Worm (Caenorhabditis elegans) whole organism, L1 larva: ENCODE results near the gene K04C2.2.

Experiments used
- C04F5.9 ChIP-seq: sonication (generic microtip); optimal IDR thresholded peaks from 2 replicates; lab custom pipeline; 2016; ENCODE audit warnings: missing genetic modification characterization, missing compliant biosample characterization
- C16A3.4 ChIP-seq: fragments of 150-350 bp; optimal IDR thresholded peaks from 2 replicates; lab custom pipeline; 2014; ENCODE audit warnings: missing biosample characterization, missing genetic modification characterization
- alr-1 ChIP-seq: fragments of 200-800 bp; sonication (Bioruptor generic); optimal IDR thresholded peaks from 2 replicates; lab custom pipeline; 2018; ENCODE audit warnings: borderline replicate concordance, mild to moderate bottlenecking, missing genetic modification characterization, missing compliant biosample characterization
- ceh-82 ChIP-seq, 3 experiments: fragments of 150-350 bp in 1 of 3; sonication (generic microtip) in 2 of 3; optimal IDR thresholded peaks; 2 replicates each; lab custom pipeline; 2014 to 2017; ENCODE audit warnings: missing biosample characterization in 3 of 3, missing genetic modification characterization in 3 of 3
- ceh-90 ChIP-seq: sonication (generic microtip); optimal IDR thresholded peaks from 2 replicates; lab custom pipeline; 2016; ENCODE audit warnings: missing genetic modification characterization, missing compliant biosample characterization
- dsc-1 ChIP-seq: sonication (generic microtip); optimal IDR thresholded peaks from 2 replicates; lab custom pipeline; 2016; ENCODE audit warnings: mild to moderate bottlenecking, missing genetic modification characterization, missing compliant biosample characterization
- efl-1 ChIP-seq, 4 experiments: fragments of 150-350 bp; optimal IDR thresholded peaks in 3 of 4; peaks in 1 of 4; 1 replicate in 1 of 4; 2 replicates in 3 of 4; lab custom pipeline; 2014; ENCODE audit warnings: missing biosample characterization in 2 of 4, missing genetic modification characterization in 2 of 4, missing genetic modification reagents in 2 of 4
- egl-27 ChIP-seq, 2 experiments: fragments of 150-350 bp in 1 of 2; sonication (generic microtip); optimal IDR thresholded peaks; 3 replicates each; lab custom pipeline; 2017 to 2018; ENCODE audit warnings: missing biosample characterization in 2 of 2, missing genetic modification characterization in 2 of 2, missing genetic modification reagents in 2 of 2
- elt-2 ChIP-seq: sonication (generic microtip); optimal IDR thresholded peaks from 2 replicates; lab custom pipeline; 2016; ENCODE audit warnings: missing genetic modification characterization, mild to moderate bottlenecking, inconsistent platforms, missing compliant biosample characterization, missing genetic modification reagents
- elt-3 ChIP-seq, 6 experiments: fragments of 150-350 bp in 1 of 6; sonication (generic microtip); optimal IDR thresholded peaks; 2 replicates each; lab custom pipeline; 2017 to 2018; ENCODE audit warnings: missing biosample characterization in 6 of 6, missing genetic modification characterization in 6 of 6, inconsistent platforms in 1 of 6
- fkh-10 ChIP-seq: sonication (generic microtip); optimal IDR thresholded peaks from 2 replicates; lab custom pipeline; 2017; ENCODE audit warnings: missing biosample characterization, missing genetic modification reagents, missing genetic modification characterization
- fkh-4 ChIP-seq: sonication (generic microtip); optimal IDR thresholded peaks from 2 replicates; lab custom pipeline; 2016; ENCODE audit warnings: missing compliant biosample characterization, missing genetic modification characterization, borderline replicate concordance
- fkh-8 ChIP-seq: sonication (generic microtip); optimal IDR thresholded peaks from 2 replicates; lab custom pipeline; 2016; ENCODE audit warnings: mild to moderate bottlenecking, missing genetic modification characterization, missing compliant biosample characterization
- hlh-17 ChIP-seq: fragments of 200-800 bp; sonication (Bioruptor generic); optimal IDR thresholded peaks from 2 replicates; lab custom pipeline; 2018; ENCODE audit warnings: missing genetic modification characterization, mild to moderate bottlenecking, missing compliant biosample characterization, moderate library complexity, borderline replicate concordance
- lin-14 ChIP-seq: fragments of 200-800 bp; sonication (Bioruptor generic); optimal IDR thresholded peaks from 2 replicates; lab custom pipeline; 2018; ENCODE audit warnings: mild to moderate bottlenecking, missing genetic modification characterization, moderate library complexity, missing compliant biosample characterization
- lin-15B ChIP-seq: fragments of 150-350 bp; sonication (generic microtip); optimal IDR thresholded peaks from 3 replicates; lab custom pipeline; 2014; ENCODE audit warnings: missing biosample characterization, missing genetic modification characterization
- lsy-2 ChIP-seq, 2 experiments: fragments of 150-350 bp; optimal IDR thresholded peaks; 2 replicates each; lab custom pipeline; 2014; ENCODE audit warnings: missing biosample characterization in 2 of 2, missing genetic modification characterization in 2 of 2
- mdl-1 ChIP-seq, 2 experiments: fragments of 150-350 bp; optimal IDR thresholded peaks; 2 replicates each; lab custom pipeline; 2014 to 2017; ENCODE audit warnings: missing biosample characterization in 2 of 2, missing genetic modification characterization in 2 of 2, inconsistent platforms in 1 of 2
- mef-2 ChIP-seq: fragments of 150-350 bp; optimal IDR thresholded peaks from 2 replicates; lab custom pipeline; 2014; ENCODE audit warnings: missing biosample characterization, missing genetic modification characterization
- mep-1 ChIP-seq: fragments of 150-350 bp; optimal IDR thresholded peaks from 2 replicates; lab custom pipeline; 2014; ENCODE audit warnings: missing biosample characterization, missing genetic modification characterization
- nhr-19 ChIP-seq: fragments of 200-800 bp; sonication (Bioruptor generic); conservative IDR thresholded peaks from 2 replicates; pipeline ENCODE4 v1.3.6; 2022; ENCODE audit warnings: missing genetic modification characterization, missing compliant biosample characterization
- nhr-20 ChIP-seq: sonication (generic microtip); optimal IDR thresholded peaks from 2 replicates; lab custom pipeline; 2016; ENCODE audit warnings: mild to moderate bottlenecking, missing genetic modification characterization, missing compliant biosample characterization
- nhr-237 ChIP-seq: fragments of 150-350 bp; optimal IDR thresholded peaks from 2 replicates; lab custom pipeline; 2014; ENCODE audit warnings: missing biosample characterization, missing genetic modification characterization
- nhr-47 ChIP-seq: sonication (generic microtip); optimal IDR thresholded peaks from 2 replicates; lab custom pipeline; 2016; ENCODE audit warnings: mild to moderate bottlenecking, missing genetic modification characterization, moderate library complexity, missing compliant biosample characterization
- nhr-71 ChIP-seq: sonication (generic microtip); optimal IDR thresholded peaks from 2 replicates; lab custom pipeline; 2016; ENCODE audit warnings: mild to moderate bottlenecking, missing genetic modification characterization, moderate library complexity, missing compliant biosample characterization
- nhr-77 ChIP-seq: fragments of 150-350 bp; optimal IDR thresholded peaks from 2 replicates; lab custom pipeline; 2014; ENCODE audit warnings: missing biosample characterization, missing genetic modification characterization
- nhr-84 ChIP-seq: sonication (generic microtip); optimal IDR thresholded peaks from 2 replicates; lab custom pipeline; 2017; ENCODE audit warnings: missing biosample characterization, missing genetic modification characterization
- nhr-90 ChIP-seq: sonication (generic microtip); optimal IDR thresholded peaks from 2 replicates; lab custom pipeline; 2016; ENCODE audit warnings: mild to moderate bottlenecking, missing genetic modification characterization, missing compliant biosample characterization; ENCODE audit not compliant: poor library complexity
- pag-3 ChIP-seq: sonication (generic microtip); optimal IDR thresholded peaks from 2 replicates; lab custom pipeline; 2017; ENCODE audit warnings: missing genetic modification characterization, mild to moderate bottlenecking, missing compliant biosample characterization, antibody characterized with exemption, borderline replicate concordance; ENCODE audit not compliant: insufficient read depth
- rnt-1 ChIP-seq: sonication (generic microtip); optimal IDR thresholded peaks from 2 replicates; lab custom pipeline; 2016; ENCODE audit warnings: mild to moderate bottlenecking, missing genetic modification characterization, moderate library complexity, missing compliant biosample characterization
- snpc-4 ChIP-seq: fragments of 150-350 bp; optimal IDR thresholded peaks from 2 replicates; lab custom pipeline; 2014; ENCODE audit warnings: missing biosample characterization, missing genetic modification characterization
- snu-23 ChIP-seq: sonication (generic microtip); optimal IDR thresholded peaks from 2 replicates; lab custom pipeline; 2016; ENCODE audit warnings: missing genetic modification characterization, missing compliant biosample characterization
- sox-4 ChIP-seq: sonication (generic microtip); optimal IDR thresholded peaks from 2 replicates; lab custom pipeline; 2016; ENCODE audit warnings: missing genetic modification characterization, missing compliant biosample characterization
- sptf-1 ChIP-seq: fragments of 150-350 bp; optimal IDR thresholded peaks from 2 replicates; lab custom pipeline; 2014; ENCODE audit warnings: missing biosample characterization, missing genetic modification characterization
- sup-37 ChIP-seq: fragments of 200-800 bp; sonication (Bioruptor generic); optimal IDR thresholded peaks from 2 replicates; lab custom pipeline; 2018; ENCODE audit warnings: mild to moderate bottlenecking, missing genetic modification characterization, missing compliant biosample characterization
- swsn-7 ChIP-seq: sonication (generic microtip); optimal IDR thresholded peaks from 2 replicates; lab custom pipeline; 2016; ENCODE audit warnings: missing genetic modification characterization, missing compliant biosample characterization
- tbx-2 ChIP-seq: sonication (generic microtip); optimal IDR thresholded peaks from 2 replicates; lab custom pipeline; 2016; ENCODE audit warnings: missing genetic modification characterization, missing compliant biosample characterization
- unc-130 ChIP-seq: fragments of 150-350 bp; optimal IDR thresholded peaks from 2 replicates; lab custom pipeline; 2017; ENCODE audit warnings: missing biosample characterization, missing genetic modification characterization, inconsistent platforms
- unc-98 ChIP-seq: fragments of 200-800 bp; sonication (Bioruptor generic); IDR thresholded peaks from 2 replicates; pipeline ENCODE4 v1.3.6; 2022; ENCODE audit warnings: missing genetic modification characterization, missing compliant biosample characterization
- vab-15 ChIP-seq: sonication (generic microtip); optimal IDR thresholded peaks from 2 replicates; lab custom pipeline; 2017; ENCODE audit warnings: missing genotype, mild to moderate bottlenecking, missing genetic modification characterization, missing compliant biosample characterization
- xbp-1 ChIP-seq: sonication (generic microtip); optimal IDR thresholded peaks from 2 replicates; lab custom pipeline; 2016; ENCODE audit warnings: missing genetic modification characterization, missing compliant biosample characterization
- ztf-4 ChIP-seq: fragments of 150-350 bp; optimal IDR thresholded peaks from 2 replicates; lab custom pipeline; 2014; ENCODE audit warnings: missing biosample characterization, missing genetic modification characterization

The K04C2.2 gene

DNA sequence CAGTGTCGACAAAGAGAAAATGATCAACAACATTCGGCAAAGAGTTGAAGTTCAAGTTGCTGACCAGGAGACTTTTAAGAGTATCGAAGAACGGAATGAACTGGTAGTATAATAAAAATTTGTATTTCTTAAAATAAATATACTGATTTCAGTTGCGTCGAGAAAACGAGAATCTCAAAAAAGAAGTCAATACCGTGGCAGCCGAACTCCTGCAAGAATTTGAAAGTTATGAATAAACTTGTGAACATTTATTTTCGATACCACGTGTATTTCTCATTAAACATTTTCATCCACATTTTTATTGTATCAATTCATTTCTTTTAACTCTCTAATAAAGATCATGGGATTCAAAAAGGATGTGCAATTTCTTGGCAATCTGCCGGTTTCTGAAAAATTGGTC is 19.6 kb upstream of the K04C2.2 start, which contains the start of gene K04C2.8:
Gene K04C2.8, plus strand, starts transcription at position 301 of the 400 bp plus-strand sequence.
- TF ChIP-seq snu-23 (GFP tag; lab: Kevin White, UChicago) (no peak), sup-37 (no peak), nhr-237 (tag; lab: Kevin White, UChicago) (no peak), unc-98 (GFP tag; lab: Robert Waterston, UW) (no peak), nhr-90 (tag; lab: Kevin White, UChicago) (no peak), snpc-4 (no peak), sptf-1 (no peak), fkh-8 (tag; lab: Kevin White, UChicago) (no peak), mef-2 (no peak), ztf-4 (no peak), dsc-1 (no peak), ceh-82 (tag; optimal IDR thresholded peaks at IDR 0.05; lab: Kevin White, UChicago) (no peak), lin-15B (tag; lab: Kevin White, UChicago) (no peak), fkh-10 (no peak), sox-4 (no peak), tbx-2 (tag; lab: Kevin White, UChicago) (no peak), mep-1 (tag; lab: Kevin White, UChicago) (no peak), ceh-90 (tag; lab: Kevin White, UChicago) (no peak)

DNA sequence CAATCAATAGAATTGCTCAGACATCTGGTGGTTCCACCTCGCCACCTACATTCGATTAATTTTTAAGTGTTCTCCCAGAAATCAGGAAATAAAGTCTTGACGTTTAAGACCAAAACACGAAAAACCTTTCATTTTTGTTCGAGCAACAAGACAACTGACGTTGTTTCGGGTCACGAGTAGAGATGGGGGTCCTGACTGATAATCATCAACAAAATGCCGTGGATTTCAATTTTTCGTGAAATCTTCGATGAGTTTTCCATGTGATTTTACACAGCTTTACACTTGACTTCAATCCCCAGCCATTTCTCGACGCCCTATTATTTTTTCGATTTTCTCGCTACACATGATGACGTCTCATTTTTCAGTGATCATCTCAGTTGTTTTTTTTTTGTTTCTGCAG is 18.5 kb upstream of the K04C2.2 start:
- TF ChIP-seq xbp-1 (tag; lab: Kevin White, UChicago) (peak; percentile 20), sptf-1 (no peak), sup-37 (no peak), elt-2 (tag; lab: Kevin White, UChicago) (no peak), efl-1 (optimal IDR thresholded peaks at IDR 0.05; lab: Kevin White, UChicago) (peak in 1 of 2 experiments; percentile 45), efl-1 (GFP tag; optimal IDR thresholded peaks at IDR 0.05 in 1 of 2; lab: Kevin White, UChicago) (peak in 1 of 2 experiments; percentile 58), fkh-8 (tag; lab: Kevin White, UChicago) (peak; percentile 48), pag-3 (tag; lab: Kevin White, UChicago) (no peak), nhr-47 (tag; lab: Kevin White, UChicago) (peak; percentile 9), unc-130 (tag; lab: Kevin White, UChicago) (peak; percentile 80), hlh-17 (GFP tag; lab: Kevin White, UChicago) (no peak), nhr-77 (tag; lab: Kevin White, UChicago) (no peak), tbx-2 (tag; lab: Kevin White, UChicago) (no peak), vab-15 (tag; lab: Kevin White, UChicago) (no peak), nhr-90 (tag; lab: Kevin White, UChicago) (no peak), snu-23 (GFP tag; lab: Kevin White, UChicago) (peak; percentile 59), C16A3.4 (tag; lab: Kevin White, UChicago) (no peak), elt-3 (tag; optimal IDR thresholded peaks at IDR 0.05; lab: Kevin White, UChicago) (no peak), fkh-10 (no peak), rnt-1 (tag; lab: Kevin White, UChicago) (peak; percentile 74), lin-15B (tag; lab: Kevin White, UChicago) (no peak), lsy-2 (tag; optimal IDR thresholded peaks at IDR 0.05; lab: Kevin White, UChicago) (peak; percentile 47 to 62), fkh-4 (tag; lab: Kevin White, UChicago) (no peak), egl-27 (tag; optimal IDR thresholded peaks at IDR 0.05; lab: Kevin White, UChicago) (no peak), C04F5.9 (tag; lab: Kevin White, UChicago) (no peak), mdl-1 (tag; optimal IDR thresholded peaks at IDR 0.05; lab: Kevin White, UChicago) (peak in 1 of 2 experiments; percentile 35), lin-14 (GFP tag; lab: Kevin White, UChicago) (peak; percentile 66), nhr-20 (peak; percentile 16), alr-1 (tag; lab: Kevin White, UChicago) (no peak), swsn-7 (tag; lab: Kevin White, UChicago) (peak; percentile 8), nhr-71 (tag; lab: Kevin White, UChicago) (peak; percentile 95), nhr-19 (GFP tag; lab: Robert Waterston, UW) (peak; percentile 72), nhr-84 (tag; lab: Kevin White, UChicago) (no peak)
- TF ChIP-seq, all 84 proteins: peak for 14
